Worm (Caenorhabditis elegans): ENCODE results near the gene twk-21.

twk-21 gene

DNA sequence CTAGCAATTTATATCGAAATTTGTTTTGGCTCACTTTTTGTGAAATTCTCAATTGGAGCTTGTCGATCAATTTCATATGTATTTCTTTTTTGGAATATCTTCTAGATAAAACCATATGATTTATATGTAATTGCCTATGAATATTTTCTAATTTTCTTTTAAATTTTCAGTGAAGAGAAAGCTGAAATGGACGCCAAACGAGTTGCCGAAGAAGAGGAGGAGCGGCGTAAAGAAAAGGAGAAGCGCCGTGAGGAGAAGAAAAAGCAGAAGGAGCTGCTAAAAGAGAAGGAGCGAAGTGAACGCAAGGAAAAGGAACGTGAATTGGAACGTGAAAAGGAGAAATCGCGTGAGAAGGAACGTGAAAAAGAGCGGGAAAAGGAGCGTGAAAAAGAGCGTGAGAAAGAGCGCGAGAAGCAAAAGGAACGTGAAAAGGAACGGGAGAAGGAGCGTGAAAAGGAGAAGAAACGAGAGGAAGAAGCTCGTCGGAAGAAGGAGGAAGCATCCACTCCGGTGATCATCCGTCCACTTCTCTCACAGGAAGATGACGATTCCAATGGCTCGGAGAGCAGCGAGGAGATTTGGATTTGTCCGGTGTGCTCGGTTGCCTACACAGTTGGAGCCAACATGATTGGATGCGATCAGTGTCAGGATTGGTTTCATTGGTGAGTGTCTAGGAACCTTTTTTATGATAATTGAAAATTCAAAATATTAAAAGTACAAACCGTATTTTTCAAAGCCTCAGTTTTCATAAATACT lies 44.4 kb downstream of the twk-21 start:
- no peak for TF ChIP-seq unc-62 (GFP tag; optimal IDR thresholded peaks at IDR 0.05)

DNA sequence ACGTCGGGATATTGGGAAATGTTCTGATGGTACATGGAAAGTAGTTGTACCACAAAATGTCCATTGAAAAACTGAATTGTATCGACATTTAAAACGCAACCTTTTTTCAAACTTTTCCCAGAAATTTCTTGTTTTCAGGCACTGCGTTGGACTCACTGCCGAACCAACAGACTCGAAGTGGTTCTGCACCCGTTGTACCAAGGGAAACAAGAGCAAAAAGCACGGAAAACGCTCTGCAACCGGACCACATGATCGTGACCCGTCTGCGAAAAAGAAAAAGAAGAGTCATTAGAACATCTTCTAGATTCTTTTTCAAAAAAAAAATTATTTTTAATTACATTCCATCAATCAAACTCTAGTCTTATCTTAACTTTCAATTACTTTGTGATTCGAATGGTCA lies 45.6 kb downstream of the twk-21 start:
- no peak for TF ChIP-seq unc-62 (GFP tag; optimal IDR thresholded peaks at IDR 0.05)

DNA sequence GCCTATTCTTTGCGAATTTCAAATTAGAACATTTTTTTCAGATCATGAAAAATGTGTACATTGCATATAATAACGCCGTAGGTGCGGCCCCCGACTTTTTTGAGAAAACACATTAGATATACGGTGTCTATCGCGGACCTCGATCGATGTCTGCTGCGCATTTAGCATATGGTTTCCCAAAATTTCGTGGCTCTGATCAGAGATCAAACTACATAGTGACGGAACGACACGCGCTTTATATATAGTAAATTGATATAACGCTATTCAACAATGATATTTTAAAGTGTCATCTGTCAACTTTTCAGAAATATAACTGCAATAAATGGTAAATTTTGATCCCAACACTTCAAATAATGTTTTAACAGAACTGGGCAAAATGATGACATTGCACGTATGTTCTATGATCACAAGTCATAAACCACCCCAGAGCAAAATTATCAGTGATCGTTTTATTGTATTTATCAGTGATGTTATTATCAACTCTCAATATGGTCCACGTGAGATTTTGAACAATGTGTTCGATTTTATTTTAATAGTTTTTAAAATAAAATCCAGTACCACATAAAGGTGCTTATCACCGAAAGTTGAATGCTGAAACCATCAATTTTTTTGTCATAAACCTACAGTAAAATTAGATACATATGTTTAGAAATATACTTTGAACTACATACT lies 46.7 kb downstream of the twk-21 start:
- no peak for TF ChIP-seq unc-62 (GFP tag; optimal IDR thresholded peaks at IDR 0.05)

DNA sequence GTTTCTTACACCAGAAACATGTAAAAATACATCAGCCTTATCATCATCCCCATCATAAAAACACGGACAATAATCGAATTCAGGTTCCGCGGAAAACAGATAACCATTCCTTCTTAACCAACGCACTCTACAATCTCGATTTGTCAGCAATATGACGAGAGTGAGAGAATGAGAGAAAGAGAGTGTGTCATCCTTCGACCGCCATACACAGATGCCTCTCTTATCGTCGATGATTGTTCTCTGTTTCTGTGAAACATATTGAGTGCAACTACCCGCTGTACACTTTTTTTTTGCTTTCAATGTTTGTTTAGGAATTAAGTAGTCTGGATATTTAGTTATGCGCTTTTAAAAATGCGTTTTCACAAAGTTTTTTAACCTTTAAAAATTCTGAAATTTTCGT lies 49.3 kb downstream of the twk-21 start:
- no peak for TF ChIP-seq unc-62 (GFP tag; optimal IDR thresholded peaks at IDR 0.05)

DNA sequence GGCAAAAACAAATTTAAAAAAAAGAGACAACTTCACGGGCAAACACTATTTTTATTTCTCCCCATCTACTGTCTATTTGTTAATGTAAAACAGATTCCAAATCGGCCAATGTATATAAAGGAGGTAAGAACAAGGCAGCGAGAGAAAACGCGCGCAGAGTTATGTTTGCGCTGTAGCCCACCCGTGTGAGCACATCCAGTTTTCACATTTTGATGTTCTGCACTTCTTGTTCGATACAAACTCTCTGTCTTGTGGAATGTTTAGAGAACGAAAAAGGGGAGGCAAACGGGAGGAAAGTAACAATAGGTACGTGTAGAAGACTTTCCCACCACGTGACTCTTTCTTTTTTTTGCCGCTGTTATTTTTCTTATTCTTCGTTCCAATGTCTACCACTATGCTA lies 52.8 kb downstream of the twk-21 start:
- TF ChIP-seq unc-62 (GFP tag; optimal IDR thresholded peaks at IDR 0.05): no peak
